Worm (Caenorhabditis elegans) whole organism, L2 larva: Measurements from ENCODE around the gene Y32G9A.2.
A peak's percentile ranks its signal among the peaks of the same experiment; 100 is the strongest.

Experiments used
- C34F6.9 ChIP-seq: fragments of 150-350 bp; optimal IDR thresholded peaks from 2 replicates; lab custom pipeline; 2014; ENCODE audit warnings: missing biosample characterization, missing genetic modification characterization
- F13H6.1 ChIP-seq: sonication (generic microtip); optimal IDR thresholded peaks from 2 replicates; lab custom pipeline; 2016; ENCODE audit warnings: missing genetic modification characterization, missing compliant biosample characterization
- R02D3.7 ChIP-seq: fragments of 150-350 bp; optimal IDR thresholded peaks from 2 replicates; lab custom pipeline; 2014; ENCODE audit warnings: missing biosample characterization, missing genetic modification characterization
- ZK546.5 ChIP-seq: sonication (generic microtip); optimal IDR thresholded peaks from 2 replicates; lab custom pipeline; 2017; ENCODE audit warnings: missing biosample characterization, missing genetic modification characterization
- aly-2 ChIP-seq: fragments of 150-350 bp; optimal IDR thresholded peaks from 2 replicates; lab custom pipeline; 2014; ENCODE audit warnings: missing biosample characterization, missing genetic modification characterization
- blmp-1 ChIP-seq: sonication (generic microtip); optimal IDR thresholded peaks from 2 replicates; lab custom pipeline; 2017; ENCODE audit warnings: missing genetic modification characterization, mild to moderate bottlenecking, missing compliant biosample characterization, antibody characterized with exemption, moderate library complexity; ENCODE audit not compliant: insufficient read depth
- ceh-16 ChIP-seq: fragments of 150-350 bp; optimal IDR thresholded peaks from 2 replicates; lab custom pipeline; 2014; ENCODE audit warnings: missing biosample characterization, missing genetic modification characterization
- ceh-82 ChIP-seq: fragments of 150-350 bp; optimal IDR thresholded peaks from 2 replicates; lab custom pipeline; 2014; ENCODE audit warnings: missing biosample characterization, missing genetic modification characterization
- crh-2 ChIP-seq: sonication (generic microtip); optimal IDR thresholded peaks from 2 replicates; lab custom pipeline; 2017; ENCODE audit warnings: missing biosample characterization, missing genetic modification characterization
- dmd-4 ChIP-seq: sonication (generic microtip); optimal IDR thresholded peaks from 2 replicates; lab custom pipeline; 2017; ENCODE audit warnings: missing biosample characterization, missing genetic modification characterization
- elt-1 ChIP-seq: fragments of 150-350 bp; optimal IDR thresholded peaks from 2 replicates; lab custom pipeline; 2014; ENCODE audit warnings: missing biosample characterization, missing genetic modification characterization
- fos-1 ChIP-seq: fragments of 150-350 bp; optimal IDR thresholded peaks from 2 replicates; lab custom pipeline; 2014; ENCODE audit warnings: missing biosample characterization, missing genetic modification characterization
- lin-11 ChIP-seq: fragments of 150-350 bp; sonication (generic microtip); optimal IDR thresholded peaks from 2 replicates; lab custom pipeline; 2014; ENCODE audit warnings: missing biosample characterization, missing genetic modification characterization, inconsistent platforms, mixed read lengths
- lin-13 ChIP-seq: fragments of 150-350 bp; optimal IDR thresholded peaks from 2 replicates; lab custom pipeline; 2014; ENCODE audit warnings: missing biosample characterization, missing genetic modification reagents, missing genetic modification characterization
- lin-39 ChIP-seq: fragments of 150-350 bp; optimal IDR thresholded peaks from 2 replicates; lab custom pipeline; 2014; ENCODE audit warnings: missing biosample characterization, missing genetic modification reagents, missing genetic modification characterization
- lsy-2 ChIP-seq, 2 experiments: fragments of 150-350 bp in 1 of 2; sonication (generic microtip) in 1 of 2; optimal IDR thresholded peaks; 2 replicates each; lab custom pipeline; 2014 to 2017; ENCODE audit warnings: missing biosample characterization in 2 of 2, missing genetic modification characterization in 2 of 2
- mbf-1 ChIP-seq: sonication (generic microtip); optimal IDR thresholded peaks from 2 replicates; lab custom pipeline; 2017; ENCODE audit warnings: missing biosample characterization, missing genetic modification characterization
- mdl-1 ChIP-seq, 2 experiments: fragments of 150-350 bp in 1 of 2; sonication (generic microtip) in 1 of 2; optimal IDR thresholded peaks; 2 replicates each; lab custom pipeline; 2017; ENCODE audit warnings: missing biosample characterization in 2 of 2, missing genetic modification characterization in 2 of 2
- nhr-10 ChIP-seq: sonication (generic microtip); optimal IDR thresholded peaks from 2 replicates; lab custom pipeline; 2017; ENCODE audit warnings: missing biosample characterization, missing genetic modification characterization
- nhr-12 ChIP-seq: fragments of 150-350 bp; optimal IDR thresholded peaks from 2 replicates; lab custom pipeline; 2014; ENCODE audit warnings: missing biosample characterization, missing genetic modification characterization
- nhr-129 ChIP-seq: fragments of 150-350 bp; optimal IDR thresholded peaks from 2 replicates; lab custom pipeline; 2014; ENCODE audit warnings: missing biosample characterization, missing genetic modification characterization
- nhr-21 ChIP-seq: fragments of 150-350 bp; optimal IDR thresholded peaks from 2 replicates; lab custom pipeline; 2014; ENCODE audit warnings: missing biosample characterization, missing genetic modification characterization
- nhr-23 ChIP-seq: fragments of 150-350 bp; optimal IDR thresholded peaks from 2 replicates; lab custom pipeline; 2014; ENCODE audit warnings: missing biosample characterization, missing genetic modification reagents, missing genetic modification characterization
- nhr-237 ChIP-seq: fragments of 150-350 bp; optimal IDR thresholded peaks from 2 replicates; lab custom pipeline; 2014; ENCODE audit warnings: missing biosample characterization, missing genetic modification characterization
- nhr-25 ChIP-seq: fragments of 150-350 bp; sonication (generic microtip); optimal IDR thresholded peaks from 3 replicates; lab custom pipeline; 2014; ENCODE audit warnings: missing biosample characterization, missing genetic modification characterization
- nhr-6 ChIP-seq: fragments of 150-350 bp; optimal IDR thresholded peaks from 2 replicates; lab custom pipeline; 2014; ENCODE audit warnings: missing biosample characterization, missing genetic modification characterization
- nhr-77 ChIP-seq: fragments of 150-350 bp; optimal IDR thresholded peaks from 2 replicates; lab custom pipeline; 2014; ENCODE audit warnings: missing biosample characterization, missing genetic modification characterization
- peb-1 ChIP-seq: fragments of 150-350 bp; optimal IDR thresholded peaks from 2 replicates; lab custom pipeline; 2014; ENCODE audit warnings: missing biosample characterization, missing genetic modification characterization
- skn-1 ChIP-seq: sonication (generic microtip); optimal IDR thresholded peaks from 2 replicates; lab custom pipeline; 2017; ENCODE audit warnings: missing biosample characterization, missing genetic modification characterization
- sma-3 ChIP-seq: sonication (generic microtip); optimal IDR thresholded peaks from 2 replicates; lab custom pipeline; 2016; ENCODE audit warnings: missing genetic modification reagents, missing genetic modification characterization, missing compliant biosample characterization
- sma-9 ChIP-seq, 2 experiments: fragments of 150-350 bp in 1 of 2; sonication (generic microtip) in 1 of 2; optimal IDR thresholded peaks; 2 replicates each; lab custom pipeline; 2014 to 2016; ENCODE audit warnings: missing genetic modification characterization in 2 of 2, mild to moderate bottlenecking in 1 of 2, missing biosample characterization in 1 of 2, missing compliant biosample characterization in 1 of 2, missing genetic modification reagents in 1 of 2, moderate library complexity in 1 of 2
- unc-39 ChIP-seq: fragments of 150-350 bp; optimal IDR thresholded peaks from 2 replicates; lab custom pipeline; 2014; ENCODE audit warnings: missing biosample characterization, missing genetic modification characterization
- unc-55 ChIP-seq: fragments of 150-350 bp; sonication (generic microtip); optimal IDR thresholded peaks from 3 replicates; lab custom pipeline; 2014; ENCODE audit warnings: missing biosample characterization, missing genetic modification reagents, missing genetic modification characterization
- unc-62 ChIP-seq: fragments of 150-350 bp; optimal IDR thresholded peaks from 2 replicates; lab custom pipeline; 2014; ENCODE audit warnings: missing biosample characterization, missing genetic modification reagents, missing genetic modification characterization
- zag-1 ChIP-seq: fragments of 150-350 bp; optimal IDR thresholded peaks from 2 replicates; lab custom pipeline; 2014; ENCODE audit warnings: missing biosample characterization, missing genetic modification characterization
- ztf-1 ChIP-seq: fragments of 200-800 bp; sonication (Bioruptor generic); conservative IDR thresholded peaks from 2 replicates; pipeline ENCODE4 v1.3.6; 2022; ENCODE audit warnings: missing genetic modification characterization, missing compliant biosample characterization
- ztf-11 ChIP-seq: sonication (generic microtip); optimal IDR thresholded peaks from 2 replicates; lab custom pipeline; 2017; ENCODE audit warnings: missing biosample characterization, missing genetic modification characterization
- ztf-4 ChIP-seq: fragments of 150-350 bp; optimal IDR thresholded peaks from 2 replicates; lab custom pipeline; 2014; ENCODE audit warnings: missing biosample characterization, missing genetic modification characterization

Gene Y32G9A.2

DNA sequence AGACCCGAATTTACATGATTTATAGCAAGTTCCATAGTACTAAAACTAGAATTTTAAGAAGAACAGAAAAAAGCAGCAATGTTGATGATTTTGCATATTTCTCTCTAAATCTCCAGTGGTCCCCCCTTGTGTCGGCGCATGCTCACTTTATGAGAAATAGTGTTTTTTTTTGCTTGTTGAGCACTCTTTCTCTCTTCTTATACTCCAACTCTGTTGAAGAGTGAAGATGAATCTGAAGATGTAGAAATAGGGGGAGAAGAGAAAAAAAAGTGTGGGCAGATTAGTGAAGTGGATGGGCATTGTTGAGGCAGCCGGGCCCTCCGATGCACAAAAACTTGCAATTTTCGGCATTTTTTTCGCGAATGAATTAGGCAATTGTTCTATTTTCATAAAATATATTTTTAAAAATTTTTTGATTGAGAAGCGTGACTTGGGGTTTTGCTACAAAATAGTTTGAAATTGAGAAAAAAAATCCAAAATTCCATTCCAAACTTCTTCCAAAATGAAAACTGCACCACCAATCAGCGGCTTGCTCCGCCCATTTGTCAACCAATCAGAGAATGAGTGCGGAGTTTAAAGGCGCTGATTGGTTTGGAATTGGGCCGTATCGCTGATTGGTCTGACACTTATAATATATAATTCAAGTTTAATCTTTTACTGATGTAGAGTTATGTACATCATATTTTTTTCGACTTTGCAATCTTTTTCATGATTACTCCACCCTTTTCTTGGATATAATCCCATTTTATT is 22.3 kb downstream of the Y32G9A.2 start:
- peak; percentile 21 for TF ChIP-seq unc-55
- TF ChIP-seq ztf-1 (GFP tag; lab: Robert Waterston, UW): no peak
- TF ChIP-seq C34F6.9 (tag; lab: Kevin White, UChicago): peak; percentile 10

DNA sequence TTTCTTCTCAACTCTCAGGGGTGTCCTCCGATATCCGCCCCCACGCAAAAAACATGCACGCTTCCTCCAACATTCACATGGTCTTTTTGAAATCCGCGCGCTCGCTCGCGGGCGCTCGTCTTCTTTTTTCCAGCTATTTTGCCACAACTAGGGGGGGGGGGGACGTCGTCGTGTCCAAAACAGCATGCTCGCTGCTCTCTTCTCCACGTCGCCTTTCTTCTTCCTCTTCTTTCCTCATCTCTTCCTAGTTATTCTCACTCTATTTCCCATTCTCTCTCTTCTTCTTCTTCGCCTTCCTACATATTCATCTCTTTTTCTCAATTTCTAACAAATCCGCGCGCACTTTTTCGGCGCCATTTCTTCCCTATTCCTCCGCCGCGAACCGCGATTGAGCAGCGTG is 25.2 kb downstream of the Y32G9A.2 start:
- peak; percentile 38 for TF ChIP-seq zag-1
- peak; percentile 69 for TF ChIP-seq F13H6.1 (tag; lab: Kevin White, UChicago)
- no peak for TF ChIP-seq blmp-1 (tag; lab: Kevin White, UChicago)
- no peak for TF ChIP-seq ceh-82
- peak; percentile 55 for TF ChIP-seq C34F6.9 (tag; lab: Kevin White, UChicago)
- TF ChIP-seq unc-62: no peak
- no peak for TF ChIP-seq nhr-10 (tag; lab: Kevin White, UChicago)
- TF ChIP-seq ztf-11: no peak
- TF ChIP-seq unc-55: peak; percentile 59
- TF ChIP-seq nhr-6 (tag; lab: Kevin White, UChicago): no peak
- no peak for TF ChIP-seq nhr-21 (tag; lab: Kevin White, UChicago)
- peak; percentile 46 for TF ChIP-seq crh-2 (tag; lab: Kevin White, UChicago)
- TF ChIP-seq skn-1: no peak
- TF ChIP-seq lin-13: peak; percentile 27
- peak in 1 of 2 experiments; percentile 34 for TF ChIP-seq lsy-2 (tag; optimal IDR thresholded peaks at IDR 0.05; lab: Kevin White, UChicago)
- no peak for TF ChIP-seq peb-1 (tag; lab: Kevin White, UChicago)
- TF ChIP-seq dmd-4 (tag; lab: Kevin White, UChicago): no peak
- no peak for TF ChIP-seq ztf-1 (GFP tag; lab: Robert Waterston, UW)
- TF ChIP-seq nhr-129 (tag; lab: Kevin White, UChicago): peak; percentile 28
- no peak for TF ChIP-seq fos-1 (tag; lab: Kevin White, UChicago)
- TF ChIP-seq elt-1: no peak
- TF ChIP-seq sma-3: no peak
- TF ChIP-seq aly-2: no peak
- peak; percentile 62 for TF ChIP-seq sma-9 (GFP tag; optimal IDR thresholded peaks at IDR 0.05; lab: Kevin White, UChicago)
- TF ChIP-seq sma-9 (tag; optimal IDR thresholded peaks at IDR 0.05; lab: Kevin White, UChicago): no peak
- no peak for TF ChIP-seq nhr-25
- peak in 1 of 2 experiments; percentile 62 for TF ChIP-seq mdl-1 (tag; optimal IDR thresholded peaks at IDR 0.05; lab: Kevin White, UChicago)
- peak; percentile 52 for TF ChIP-seq lin-11

DNA sequence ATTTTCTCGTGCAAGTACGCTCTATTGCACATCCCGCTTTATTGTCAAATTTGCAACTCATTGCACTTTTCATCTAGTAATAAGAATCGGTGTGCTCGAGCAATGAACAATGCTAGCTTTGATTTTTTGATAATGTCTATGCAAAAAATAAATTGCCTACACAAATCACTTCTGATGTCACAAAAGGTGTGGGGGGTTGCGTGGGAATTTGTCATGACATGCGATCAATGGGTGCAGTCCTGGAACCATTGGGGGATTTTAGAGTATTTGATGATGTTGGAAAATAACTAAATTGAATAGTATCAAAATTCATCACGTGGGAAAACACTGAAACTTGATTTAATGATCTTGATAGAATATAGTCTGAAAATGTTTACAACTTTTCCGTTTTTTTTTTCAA is 27.6 kb downstream of the Y32G9A.2 start:
- TF ChIP-seq nhr-25 (no peak), nhr-10 (tag; lab: Kevin White, UChicago) (no peak), R02D3.7 (tag; lab: Kevin White, UChicago) (no peak), nhr-12 (no peak), ZK546.5 (no peak), peb-1 (tag; lab: Kevin White, UChicago) (no peak), mdl-1 (tag; optimal IDR thresholded peaks at IDR 0.05; lab: Kevin White, UChicago) (no peak), lin-11 (no peak), F13H6.1 (tag; lab: Kevin White, UChicago) (no peak), crh-2 (tag; lab: Kevin White, UChicago) (no peak), nhr-237 (tag; lab: Kevin White, UChicago) (no peak), unc-39 (no peak), ztf-4 (tag; lab: Kevin White, UChicago) (no peak), skn-1 (no peak)
- TF ChIP-seq, all 48 proteins: peak for 0

DNA sequence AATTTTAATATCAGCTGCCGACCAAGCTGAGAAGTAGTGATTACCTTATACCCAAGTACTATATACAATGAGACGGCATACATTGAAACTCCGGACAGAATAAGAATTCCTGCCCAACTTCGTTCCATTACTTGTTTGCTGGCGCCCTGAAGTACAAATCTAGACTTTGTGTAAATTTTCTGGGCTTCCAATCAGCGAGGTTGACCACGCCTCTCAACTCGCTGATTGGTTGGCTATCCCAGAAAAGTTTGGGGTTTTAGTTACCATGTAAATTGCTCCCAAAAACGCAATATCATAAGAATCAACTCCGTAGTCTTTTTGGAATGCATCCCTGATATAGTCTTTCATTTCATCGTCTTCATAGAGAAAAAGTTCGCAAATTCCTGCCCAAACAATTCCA is 36.9 kb downstream of the Y32G9A.2 start:
- no peak for TF ChIP-seq ZK546.5
- TF ChIP-seq nhr-23 (tag; lab: Kevin White, UChicago): no peak
- no peak for TF ChIP-seq nhr-129 (tag; lab: Kevin White, UChicago)
- no peak for TF ChIP-seq ceh-16 (tag; lab: Kevin White, UChicago)
- no peak for TF ChIP-seq nhr-77 (tag; lab: Kevin White, UChicago)
- no peak for TF ChIP-seq nhr-6 (tag; lab: Kevin White, UChicago)
- no peak for TF ChIP-seq lin-39 (tag; lab: Kevin White, UChicago)
- no peak for TF ChIP-seq mbf-1 (tag; lab: Kevin White, UChicago)
- no peak for TF ChIP-seq fos-1 (tag; lab: Kevin White, UChicago)
- no peak for TF ChIP-seq lin-13
- TF ChIP-seq, all 48 proteins: peak for 0
